Worm (Caenorhabditis elegans) whole organism, early embryonic: ENCODE measurements around the gene C56G2.22.

ENCODE experiments used
- B0310.2 ChIP-seq: sonication (generic microtip); optimal IDR thresholded peaks from 2 replicates; lab custom pipeline; 2016; ENCODE audit warnings: mild to moderate bottlenecking, missing genetic modification characterization, missing compliant biosample characterization
- aly-1 ChIP-seq: sonication (generic microtip); optimal IDR thresholded peaks from 2 replicates; lab custom pipeline; 2016; ENCODE audit warnings: missing genetic modification characterization, missing compliant biosample characterization
- ama-1 ChIP-seq: fragments of 150-350 bp; optimal IDR thresholded peaks from 2 replicates; lab custom pipeline; 2014
- ceh-13 ChIP-seq: fragments of 200-800 bp; sonication (Bioruptor generic); optimal IDR thresholded peaks from 2 replicates; lab custom pipeline; 2018; ENCODE audit warnings: mild to moderate bottlenecking, missing genetic modification characterization, missing compliant biosample characterization
- ceh-36 ChIP-seq: sonication (generic microtip); optimal IDR thresholded peaks from 2 replicates; lab custom pipeline; 2016; ENCODE audit warnings: missing genetic modification characterization, inconsistent platforms, missing compliant biosample characterization
- ets-7 ChIP-seq: sonication (generic microtip); optimal IDR thresholded peaks from 2 replicates; lab custom pipeline; 2016; ENCODE audit warnings: missing genotype, missing genetic modification characterization, missing compliant biosample characterization
- flt-1 ChIP-seq: fragments of 200-800 bp; sonication (Bioruptor generic); IDR thresholded peaks from 2 replicates; pipeline ENCODE4 v1.3.6; 2022; ENCODE audit warnings: missing genetic modification characterization, missing compliant biosample characterization
- hmbx-1 ChIP-seq: sonication (generic microtip); optimal IDR thresholded peaks from 2 replicates; lab custom pipeline; 2016; ENCODE audit warnings: mild to moderate bottlenecking, missing genetic modification characterization, missing compliant biosample characterization
- hnd-1 ChIP-seq: sonication (generic microtip); optimal IDR thresholded peaks from 2 replicates; lab custom pipeline; 2016; ENCODE audit warnings: missing genetic modification characterization, missing compliant biosample characterization
- pes-1 ChIP-seq: fragments of 200-800 bp; sonication (Bioruptor generic); IDR thresholded peaks from 2 replicates; pipeline ENCODE4 v1.3.6; 2022; ENCODE audit warnings: missing genetic modification reagents, missing genetic modification characterization, missing compliant biosample characterization
- scrt-1 ChIP-seq: fragments of 200-800 bp; sonication (Bioruptor generic); IDR thresholded peaks from 2 replicates; pipeline ENCODE4 v1.3.6; 2022; ENCODE audit warnings: missing genetic modification characterization, missing compliant biosample characterization
- sea-1 ChIP-seq: fragments of 200-800 bp; sonication (Bioruptor generic); conservative IDR thresholded peaks from 2 replicates; pipeline ENCODE4 v1.3.6; 2022; ENCODE audit warnings: missing genetic modification characterization, missing compliant biosample characterization
- tra-4 ChIP-seq: sonication (generic microtip); optimal IDR thresholded peaks from 2 replicates; lab custom pipeline; 2017; ENCODE audit warnings: missing genetic modification characterization, missing compliant biosample characterization

DNA sequence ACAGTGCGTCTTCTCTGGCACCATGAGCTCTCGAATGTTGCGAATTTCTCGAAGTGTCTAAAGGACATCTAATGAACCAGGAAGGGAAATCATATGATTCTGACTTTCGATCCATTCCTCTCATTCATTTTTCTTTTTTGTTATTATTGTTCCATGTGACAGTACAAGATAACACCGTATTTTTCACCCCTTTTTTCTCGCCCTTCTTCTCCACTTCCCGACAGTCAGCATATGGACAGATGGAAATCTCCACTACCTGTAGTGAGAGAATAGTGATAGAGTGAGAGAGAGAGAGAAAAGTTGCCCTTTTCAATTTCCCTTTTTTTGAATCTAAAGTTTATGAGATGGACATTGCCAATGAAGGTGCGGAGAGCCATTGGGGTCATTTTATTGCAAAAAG, 14.6 kb downstream of the C56G2.22 start:
- TF ChIP-seq tra-4 (tag; lab: Kevin White, UChicago) (no peak), ama-1 (lab: Kevin White, UChicago) (no peak), ceh-36 (tag; lab: Kevin White, UChicago) (no peak), hmbx-1 (tag; lab: Kevin White, UChicago) (no peak), ceh-13 (GFP tag; lab: Kevin White, UChicago) (no peak), flt-1 (GFP tag; lab: Robert Waterston, UW) (no peak), B0310.2 (tag; lab: Kevin White, UChicago) (no peak), pes-1 (GFP tag; lab: Robert Waterston, UW) (no peak), scrt-1 (no peak), aly-1 (no peak), sea-1 (no peak), hnd-1 (no peak), ets-7 (no peak)
